Worm (Caenorhabditis elegans): Measurements from ENCODE around the gene F01D5.2.
A peak's percentile ranks its signal among the peaks of the same experiment; 100 is the strongest.

The F01D5.2 gene

DNA sequence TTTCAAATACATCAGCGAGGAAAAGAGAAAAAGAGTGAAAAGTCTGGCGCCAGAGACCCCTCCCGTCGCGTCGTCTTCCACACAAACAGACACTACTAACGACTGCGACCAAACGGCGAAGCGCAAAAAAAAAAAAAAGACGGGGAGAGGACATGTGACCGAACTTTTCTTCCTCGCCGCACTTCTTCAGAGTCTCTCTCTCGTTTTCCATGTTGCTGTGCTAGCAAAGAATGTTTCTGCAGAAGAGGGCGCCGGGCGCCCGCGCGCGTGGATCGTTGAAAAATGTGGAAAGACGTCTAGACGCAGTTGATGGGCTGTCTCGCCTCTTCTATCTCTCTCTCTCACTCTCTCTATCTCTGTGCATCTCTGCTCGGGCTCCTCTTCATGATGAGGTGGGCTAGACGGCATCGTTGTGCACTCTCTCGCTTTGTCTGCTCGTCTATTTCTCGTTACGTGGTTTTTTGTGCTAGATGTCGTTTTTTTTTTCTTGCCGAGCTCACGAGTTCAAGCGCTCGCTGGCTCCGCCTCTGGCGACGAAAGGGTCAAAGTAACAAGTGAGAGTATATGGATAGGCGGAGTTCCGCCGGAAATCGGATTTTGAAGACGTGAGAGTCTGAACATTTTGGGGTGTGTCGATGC lies 41.5 kb upstream of the F01D5.2 start (continued):
- TF ChIP-seq cebp-1 (GFP tag; IDR thresholded peaks at IDR 0.05) (peak; percentile 65; the same call in 1 of the 2 replicates), cebp-1 (tag; optimal IDR thresholded peaks at IDR 0.05) (peak; percentile 94), fkh-3 (tag; optimal IDR thresholded peaks at IDR 0.05) (no peak), snpc-1.3 (tag; optimal IDR thresholded peaks at IDR 0.05; ENCODE audit: insufficient read depth) (no peak), ccch-3 (GFP tag; optimal IDR thresholded peaks at IDR 0.05) (no peak), Y79H2A.3 (GFP tag; conservative IDR thresholded peaks at IDR 0.05) (no peak), F49E8.2 (tag; optimal IDR thresholded peaks at IDR 0.05; ENCODE audit: insufficient read depth) (no peak), zfh-2 (GFP tag; conservative IDR thresholded peaks at IDR 0.05) (peak; percentile 99), madf-10 (tag; optimal IDR thresholded peaks at IDR 0.05) (peak; percentile 94), ceh-100 (GFP tag; IDR thresholded peaks at IDR 0.05) (peak; percentile 74), pha-4 (tag; optimal IDR thresholded peaks at IDR 0.05) (peak; percentile 33), F37B4.10 (GFP tag; IDR thresholded peaks at IDR 0.05) (no peak), ztf-22 (GFP tag; optimal IDR thresholded peaks at IDR 0.05) (peak; percentile 93), rec-8 (tag; optimal IDR thresholded peaks at IDR 0.05) (no peak), F23B12.7 (tag; optimal IDR thresholded peaks at IDR 0.05; ENCODE audit: insufficient read depth) (peak; percentile 20), efl-1 (GFP tag; optimal IDR thresholded peaks at IDR 0.05) (no peak), F39B2.1 (GFP tag; IDR thresholded peaks at IDR 0.05) (no peak), repo-1 (tag; optimal IDR thresholded peaks at IDR 0.05) (peak; percentile 37), let-526 (GFP tag; IDR thresholded peaks at IDR 0.05) (peak; percentile 85; the same call in 1 of the 2 replicates), ceh-91 (GFP tag; IDR thresholded peaks at IDR 0.05) (no peak), lag-1 (GFP tag; IDR thresholded peaks at IDR 0.05) (0 out of 2 replicates have a peak, but pooled peaks have one; percentile 58), unc-130 (GFP tag; optimal IDR thresholded peaks at IDR 0.05) (no peak), Y95B8A.8 (GFP tag; IDR thresholded peaks at IDR 0.05) (no peak), hlh-26 (GFP tag; conservative IDR thresholded peaks at IDR 0.05) (no peak), ZK185.1 (tag; optimal IDR thresholded peaks at IDR 0.05; ENCODE audit: poor library complexity, severe bottlenecking) (peak; percentile 50), D2030.7 (GFP tag; IDR thresholded peaks at IDR 0.05) (no peak), lin-54 (GFP tag; optimal IDR thresholded peaks at IDR 0.05) (peak; percentile 48), egl-18 (GFP tag; IDR thresholded peaks at IDR 0.05) (0 out of 2 replicates have a peak, but pooled peaks have one; percentile 74), nhr-120 (GFP tag; IDR thresholded peaks at IDR 0.05) (no peak), ztf-25 (GFP tag; IDR thresholded peaks at IDR 0.05) (no peak), lin-26 (GFP tag; IDR thresholded peaks at IDR 0.05) (peak; percentile 82), nfyb-1 (GFP tag; IDR thresholded peaks at IDR 0.05) (peak; percentile 87), rcor-1 (GFP tag; IDR thresholded peaks at IDR 0.05) (0 out of 2 replicates have a peak, but pooled peaks have one; percentile 9), let-607 (tag; optimal IDR thresholded peaks at IDR 0.05) (peak; percentile 17 to 81), pbrm-1 (GFP tag; IDR thresholded peaks at IDR 0.05) (peak; percentile 77), tlf-1 (GFP tag; optimal IDR thresholded peaks at IDR 0.05) (peak; percentile 14), cebp-2 (GFP tag; IDR thresholded peaks at IDR 0.05) (no peak), akir-1 (GFP tag; optimal IDR thresholded peaks at IDR 0.05) (peak; percentile 17), ceh-40 (GFP tag; IDR thresholded peaks at IDR 0.05) (no peak), sptf-2 (GFP tag; optimal IDR thresholded peaks at IDR 0.05) (no peak), ets-4 (GFP tag; optimal IDR thresholded peaks at IDR 0.05) (no peak), bed-2 (GFP tag; IDR thresholded peaks at IDR 0.05) (peak; percentile 23; the same call in 1 of the 2 replicates), bed-1 (GFP tag; IDR thresholded peaks at IDR 0.05) (0 out of 2 replicates have a peak, but pooled peaks have one; percentile 7), nhr-90 (tag; optimal IDR thresholded peaks at IDR 0.05) (peak; percentile 74), F55B11.4 (tag; optimal IDR thresholded peaks at IDR 0.05; ENCODE audit: borderline replicate concordance, insufficient read depth) (no peak), F57A8.1 (GFP tag; optimal IDR thresholded peaks at IDR 0.05) (peak; percentile 29)

Measured in whole organism, young adult.